Fruit fly (Drosophila melanogaster) whole organism, embryonic: Measurements from ENCODE around the gene Cubn.
A peak's percentile ranks its signal among the peaks of the same experiment; 100 is the strongest.

Source experiments
- Abd-B ChIP-seq: fragments of 200-800 bp; sonication (Bioruptor generic); optimal IDR thresholded peaks from 2 replicates; lab custom pipeline; 2018; ENCODE audit warnings: missing biosample characterization, mild to moderate bottlenecking, missing genetic modification characterization, moderate library complexity
- Awh ChIP-seq: fragments of 200-800 bp; sonication (Bioruptor generic); IDR thresholded peaks from 2 replicates; pipeline ENCODE4, ENCODE4 v1.3.6; 2022; ENCODE audit warnings: missing biosample characterization, missing genetic modification characterization
- Bteb2 ChIP-seq: fragments of 200-800 bp; sonication (Bioruptor generic); optimal IDR thresholded peaks from 2 replicates; lab custom pipeline; 2016; ENCODE audit warnings: missing biosample characterization, missing genetic modification characterization
- CG11504 ChIP-seq: fragments of 200-800 bp; sonication (Bioruptor generic); optimal IDR thresholded peaks from 3 replicates; lab custom pipeline; 2019; ENCODE audit warnings: missing biosample characterization, mild to moderate bottlenecking, missing genetic modification characterization, moderate library complexity
- CG11695 ChIP-seq: fragments of 200-800 bp; sonication (Bioruptor generic); IDR thresholded peaks from 3 replicates; pipeline ENCODE4 v1.3.6; 2022; ENCODE audit warnings: missing biosample characterization, missing genetic modification characterization
- CG13287 ChIP-seq: fragments of 200-800 bp; sonication (Bioruptor generic); IDR thresholded peaks from 2 replicates; pipeline ENCODE4 v1.3.6; 2022; ENCODE audit warnings: missing biosample characterization, missing genetic modification characterization; ENCODE audit not compliant: partially characterized antibody
- CG15269 ChIP-seq: fragments of 200-800 bp; sonication (Bioruptor generic); optimal IDR thresholded peaks from 2 replicates; lab custom pipeline; 2018; ENCODE audit warnings: missing biosample characterization, mild to moderate bottlenecking, missing genetic modification characterization, moderate library complexity
- CG1529 ChIP-seq: fragments of 200-800 bp; sonication (Bioruptor generic); optimal IDR thresholded peaks from 3 replicates; lab custom pipeline; 2018; ENCODE audit warnings: missing biosample characterization, missing genetic modification characterization
- CG15479 ChIP-seq: fragments of 200-800 bp; sonication (Bioruptor generic); optimal IDR thresholded peaks from 3 replicates; lab custom pipeline; 2019; ENCODE audit warnings: missing biosample characterization, mild to moderate bottlenecking, missing genetic modification characterization, moderate library complexity
- CG15601 ChIP-seq: fragments of 200-800 bp; sonication (Bioruptor generic); optimal IDR thresholded peaks from 3 replicates; lab custom pipeline; 2019; ENCODE audit warnings: missing biosample characterization, mild to moderate bottlenecking, missing genetic modification characterization, moderate library complexity
- CG15696 ChIP-seq: fragments of 200-800 bp; sonication (Bioruptor generic); optimal IDR thresholded peaks from 2 replicates; lab custom pipeline; 2019; ENCODE audit warnings: missing biosample characterization, mild to moderate bottlenecking, missing genetic modification characterization, moderate library complexity
- CG17361 ChIP-seq: fragments of 200-800 bp; sonication (Bioruptor generic); IDR thresholded peaks from 3 replicates; pipeline ENCODE4 v1.3.6; 2022; ENCODE audit warnings: missing biosample characterization, missing genetic modification characterization
- CG17385 ChIP-seq: fragments of 200-800 bp; sonication (Bioruptor generic); optimal IDR thresholded peaks from 3 replicates; lab custom pipeline; 2018; ENCODE audit warnings: missing biosample characterization, mild to moderate bottlenecking, missing genetic modification characterization
- CG18011 ChIP-seq: fragments of 200-800 bp; sonication (Bioruptor generic); optimal IDR thresholded peaks from 2 replicates; lab custom pipeline; 2017; ENCODE audit warnings: missing biosample characterization, missing genetic modification characterization, mild to moderate bottlenecking, moderate library complexity, missing genotype
- CG18476 ChIP-seq: fragments of 200-800 bp; sonication (Bioruptor generic); optimal IDR thresholded peaks from 2 replicates; lab custom pipeline; 2016; ENCODE audit warnings: missing biosample characterization, mild to moderate bottlenecking, missing genetic modification characterization
- CG2129 ChIP-seq: fragments of 200-800 bp; sonication (Bioruptor generic); IDR thresholded peaks from 2 replicates; pipeline ENCODE4 v1.3.6; 2022; ENCODE audit warnings: missing biosample characterization, missing genetic modification characterization; ENCODE audit not compliant: partially characterized antibody
- CG2199 ChIP-seq: fragments of 200-800 bp; sonication (Bioruptor generic); IDR thresholded peaks from 3 replicates; pipeline ENCODE4 v1.3.6; 2022; ENCODE audit warnings: missing biosample characterization, missing genetic modification characterization
- CG31224 ChIP-seq: fragments of 200-800 bp; sonication (Bioruptor generic); IDR thresholded peaks from 2 replicates; pipeline ENCODE4 v1.3.6; 2022; ENCODE audit warnings: missing biosample characterization, missing genetic modification characterization
- CG34224 ChIP-seq: fragments of 200-800 bp; sonication (Bioruptor generic); IDR thresholded peaks from 3 replicates; pipeline ENCODE4 v1.3.6; 2022; ENCODE audit warnings: missing biosample characterization, missing genetic modification characterization; ENCODE audit not compliant: partially characterized antibody
- CG3726 ChIP-seq: fragments of 200-800 bp; sonication (Bioruptor generic); IDR thresholded peaks from 3 replicates; pipeline ENCODE4, ENCODE4 v1.3.6; 2022; ENCODE audit warnings: missing biosample characterization, missing genetic modification characterization
- CG4328 ChIP-seq: fragments of 200-800 bp; sonication (Bioruptor generic); optimal IDR thresholded peaks from 3 replicates; lab custom pipeline; 2017; ENCODE audit warnings: missing biosample characterization, missing genetic modification reagents, missing genetic modification characterization
- CG4820 ChIP-seq: fragments of 200-800 bp; sonication (Bioruptor generic); optimal IDR thresholded peaks from 3 replicates; lab custom pipeline; 2016; ENCODE audit warnings: missing biosample characterization, missing genetic modification characterization
- CG6683 ChIP-seq: fragments of 200-800 bp; sonication (Bioruptor generic); optimal IDR thresholded peaks from 2 replicates; lab custom pipeline; 2017; ENCODE audit warnings: missing biosample characterization, mild to moderate bottlenecking, missing genetic modification characterization, missing genetic modification reagents
- CG9727 ChIP-seq: fragments of 200-800 bp; sonication (Bioruptor generic); optimal IDR thresholded peaks from 3 replicates; lab custom pipeline; 2017; ENCODE audit warnings: missing biosample characterization, mild to moderate bottlenecking, missing genetic modification characterization
- CG9817 ChIP-seq: fragments of 200-800 bp; sonication (Bioruptor generic); optimal IDR thresholded peaks from 2 replicates; lab custom pipeline; 2018; ENCODE audit warnings: missing biosample characterization, mild to moderate bottlenecking, missing genetic modification characterization, moderate library complexity
- D ChIP-seq, 2 experiments: fragments of 200-800 bp in 1 of 2; fragments of >200 bp in 1 of 2; sonication (Bioruptor generic) in 1 of 2; optimal IDR thresholded peaks; 2 replicates in 1 of 2; 3 replicates in 1 of 2; lab custom pipeline; 2017; ENCODE audit warnings: mild to moderate bottlenecking in 1 of 2, missing biosample characterization in 1 of 2, missing genetic modification characterization in 1 of 2, missing genetic modification reagents in 1 of 2
- Doc3 ChIP-seq: fragments of 200-800 bp; sonication (Bioruptor generic); IDR thresholded peaks from 3 replicates; pipeline ENCODE4 v1.3.6; 2022; ENCODE audit warnings: missing biosample characterization, missing genetic modification characterization; ENCODE audit not compliant: partially characterized antibody
- Kr ChIP-seq: fragments of 200-800 bp; sonication (Bioruptor generic); optimal IDR thresholded peaks from 2 replicates; lab custom pipeline; 2017; ENCODE audit warnings: missing biosample characterization, mild to moderate bottlenecking, missing genetic modification characterization
- MTF-1 ChIP-seq: fragments of 200-800 bp; sonication (Bioruptor generic); optimal IDR thresholded peaks from 2 replicates; lab custom pipeline; 2018; ENCODE audit warnings: missing biosample characterization, mild to moderate bottlenecking, missing genetic modification characterization, borderline replicate concordance
- Poxn ChIP-seq: fragments of 200-800 bp; sonication (Bioruptor generic); IDR thresholded peaks from 2 replicates; pipeline ENCODE4 v1.3.6; 2022; ENCODE audit warnings: missing biosample characterization, missing genetic modification characterization
- Ptx1 ChIP-seq: fragments of 200-800 bp; sonication (Bioruptor generic); IDR thresholded peaks from 2 replicates; pipeline ENCODE4 v1.3.6; 2022; ENCODE audit warnings: missing biosample characterization, missing genetic modification characterization
- Sox102F ChIP-seq: fragments of 200-800 bp; sonication (Bioruptor generic); optimal IDR thresholded peaks from 2 replicates; lab custom pipeline; 2018; ENCODE audit warnings: missing biosample characterization, mild to moderate bottlenecking, missing genetic modification characterization, moderate library complexity
- Ssrp ChIP-seq: fragments of 200-800 bp; sonication (Bioruptor generic); optimal IDR thresholded peaks from 2 replicates; lab custom pipeline; 2018; ENCODE audit warnings: missing biosample characterization, mild to moderate bottlenecking, missing genetic modification characterization, moderate library complexity
- Vsx1 ChIP-seq: fragments of 200-800 bp; sonication (Bioruptor generic); optimal IDR thresholded peaks from 2 replicates; lab custom pipeline; 2017; ENCODE audit warnings: missing biosample characterization, mild to moderate bottlenecking, missing genetic modification characterization, missing genetic modification reagents
- bcd ChIP-seq: fragments of 200-800 bp; sonication (Bioruptor generic); optimal IDR thresholded peaks from 2 replicates; lab custom pipeline; 2017; ENCODE audit warnings: missing biosample characterization, mild to moderate bottlenecking, missing genetic modification characterization
- bowl ChIP-seq: fragments of 200-800 bp; sonication (Bioruptor generic); IDR thresholded peaks from 2 replicates; pipeline ENCODE4 v1.3.6; 2022; ENCODE audit warnings: missing biosample characterization, missing genetic modification characterization
- cg ChIP-seq: fragments of 200-800 bp; sonication (Bioruptor generic); optimal IDR thresholded peaks from 3 replicates; lab custom pipeline; 2019; ENCODE audit warnings: missing biosample characterization, mild to moderate bottlenecking, missing genetic modification characterization, moderate library complexity
- danr ChIP-seq: fragments of 200-800 bp; sonication (Bioruptor generic); IDR thresholded peaks from 2 replicates; pipeline ENCODE4 v1.3.6; 2022; ENCODE audit warnings: missing biosample characterization, missing genetic modification characterization
- emc ChIP-seq: fragments of 200-800 bp; sonication (Bioruptor generic); optimal IDR thresholded peaks from 2 replicates; lab custom pipeline; 2016; ENCODE audit warnings: missing biosample characterization, missing genetic modification characterization
- fd102C ChIP-seq: fragments of 200-800 bp; sonication (Bioruptor generic); optimal IDR thresholded peaks from 2 replicates; lab custom pipeline; 2018; ENCODE audit warnings: missing biosample characterization, mild to moderate bottlenecking, missing genetic modification characterization, moderate library complexity
- gem ChIP-seq: fragments of 200-800 bp; sonication (Bioruptor generic); optimal IDR thresholded peaks from 2 replicates; lab custom pipeline; 2019; ENCODE audit warnings: missing biosample characterization, mild to moderate bottlenecking, missing genetic modification characterization, moderate library complexity
- grau ChIP-seq: fragments of 200-800 bp; optimal IDR thresholded peaks from 3 replicates; lab custom pipeline; 2019; ENCODE audit warnings: missing biosample characterization, mild to moderate bottlenecking, missing genetic modification characterization, moderate library complexity
- ind ChIP-seq: fragments of 200-800 bp; sonication (Bioruptor generic); optimal IDR thresholded peaks from 3 replicates; lab custom pipeline; 2016; ENCODE audit warnings: missing biosample characterization, missing genetic modification characterization
- inv ChIP-seq: fragments of 200-800 bp; sonication (Bioruptor generic); IDR thresholded peaks from 2 replicates; pipeline ENCODE4 v1.3.6; 2022; ENCODE audit warnings: missing biosample characterization, missing genetic modification characterization; ENCODE audit not compliant: partially characterized antibody
- nerfin-2 ChIP-seq: fragments of 200-800 bp; sonication (Bioruptor generic); IDR thresholded peaks from 2 replicates; pipeline ENCODE4 v1.3.6; 2022; ENCODE audit warnings: missing biosample characterization, missing genetic modification characterization; ENCODE audit not compliant: partially characterized antibody
- tx ChIP-seq: fragments of 200-800 bp; sonication (Bioruptor generic); optimal IDR thresholded peaks from 2 replicates; lab custom pipeline; 2016; ENCODE audit warnings: missing biosample characterization, missing genetic modification characterization
- vnd ChIP-seq: fragments of 200-800 bp; sonication (Bioruptor generic); IDR thresholded peaks from 3 replicates; pipeline ENCODE4 v1.3.6; 2022; ENCODE audit warnings: missing biosample characterization, missing genetic modification characterization; ENCODE audit not compliant: partially characterized antibody

Gene Cubn

dm6 chrX:9585359-9586002 lies 14.4 kb upstream of the Cubn start, which contains the start of gene Hex-A (continued):
- peak; percentile 90 for TF ChIP-seq Awh (GFP tag; lab: Robert Waterston, UW)
- peak; percentile 97 for TF ChIP-seq CG11504 (tag; lab: Kevin White, UChicago)
- peak; percentile 96 for TF ChIP-seq CG17361
- peak; percentile 85 for TF ChIP-seq Ptx1 (GFP tag; lab: Robert Waterston, UW)
- peak; percentile 100 for TF ChIP-seq CG4820 (GFP tag; lab: Kevin White, UChicago)
- peak; percentile 96 for TF ChIP-seq CG1529 (GFP tag; lab: Kevin White, UChicago)
- peak; percentile 65 for TF ChIP-seq bowl (GFP tag; lab: Robert Waterston, UW)
- TF ChIP-seq CG17385 (GFP tag; lab: Kevin White, UChicago) = peak; percentile 95
- TF ChIP-seq gem (tag; lab: Kevin White, UChicago) = peak; percentile 99
- TF ChIP-seq vnd (GFP tag; lab: Robert Waterston, UW) = no peak
- peak; percentile 97 for TF ChIP-seq Sox102F
- no peak for TF ChIP-seq fd102C (GFP tag; lab: Kevin White, UChicago)
- TF ChIP-seq Bteb2 (GFP tag; lab: Kevin White, UChicago) = peak; percentile 97
- no peak for TF ChIP-seq CG2129 (GFP tag; lab: Robert Waterston, UW)
- peak; percentile 89 for TF ChIP-seq tx (GFP tag; lab: Kevin White, UChicago)
- TF ChIP-seq nerfin-2 = no peak
- TF ChIP-seq inv (GFP tag; lab: Robert Waterston, UW) = no peak
- peak; percentile 86 for TF ChIP-seq MTF-1 (GFP tag; lab: Kevin White, UChicago)
- peak; percentile 98 for TF ChIP-seq CG9727 (GFP tag; lab: Kevin White, UChicago)
- TF ChIP-seq Poxn (GFP tag; lab: Robert Waterston, UW) = peak; percentile 59
- peak; percentile 38; the same call in 1 of the 3 replicates for TF ChIP-seq CG2199 (GFP tag; lab: Robert Waterston, UW)
- peak; percentile 70 for TF ChIP-seq cg (GFP tag; lab: Kevin White, UChicago)
- TF ChIP-seq CG18476 (GFP tag; lab: Kevin White, UChicago) = peak; percentile 94
- peak; percentile 96 for TF ChIP-seq bcd (GFP tag; lab: Kevin White, UChicago)
- peak; percentile 55 for TF ChIP-seq CG13287 (GFP tag; lab: Robert Waterston, UW)
- TF ChIP-seq CG18011 (GFP tag; lab: Kevin White, UChicago) = peak; percentile 87
- peak; percentile 98 for TF ChIP-seq CG15269 (tag; lab: Kevin White, UChicago)
- TF ChIP-seq CG6683 (GFP tag; lab: Kevin White, UChicago) = peak; percentile 96
- TF ChIP-seq CG3726 = peak; percentile 80; the same call in 2 of the 3 replicates
- TF ChIP-seq emc (GFP tag; lab: Kevin White, UChicago) = peak; percentile 88
- TF ChIP-seq ind (GFP tag; lab: Kevin White, UChicago) = peak; percentile 84
- peak; percentile 97 for TF ChIP-seq Ssrp (tag; lab: Kevin White, UChicago)
- no peak for TF ChIP-seq D (optimal IDR thresholded peaks at IDR 0.05; lab: Kevin White, UChicago)
- TF ChIP-seq D (GFP tag; optimal IDR thresholded peaks at IDR 0.05; lab: Kevin White, UChicago) = peak; percentile 95
- TF ChIP-seq danr (GFP tag; lab: Robert Waterston, UW) = peak; percentile 84
- TF ChIP-seq CG31224 = peak; percentile 85
- no peak for TF ChIP-seq Kr (GFP tag; lab: Kevin White, UChicago)
- TF ChIP-seq CG9817 = peak; percentile 97
- TF ChIP-seq Vsx1 (GFP tag; lab: Kevin White, UChicago) = peak; percentile 92
- TF ChIP-seq Abd-B = peak; percentile 85
- peak; percentile 60 for TF ChIP-seq CG34224 (GFP tag; lab: Robert Waterston, UW)
- TF ChIP-seq Doc3 (GFP tag; lab: Robert Waterston, UW) = no peak
- peak; percentile 99 for TF ChIP-seq CG4328
- TF ChIP-seq grau (tag; lab: Kevin White, UChicago) = peak; percentile 98
- TF ChIP-seq CG15479 (GFP tag; lab: Kevin White, UChicago) = no peak
- TF ChIP-seq CG15601 = peak; percentile 96
- TF ChIP-seq CG11695 (GFP tag; lab: Robert Waterston, UW) = peak; percentile 96
- peak; percentile 84 for TF ChIP-seq CG15696 (tag; lab: Kevin White, UChicago)
